Fruit fly (Drosophila melanogaster) whole organism, embryonic: ENCODE data around the gene eIF1.

Source experiments
- ATbp ChIP-seq: fragments of 200-800 bp; sonication (Bioruptor generic); optimal IDR thresholded peaks from 2 replicates; lab custom pipeline; 2017; ENCODE audit warnings: missing biosample characterization, mild to moderate bottlenecking, missing genetic modification characterization, missing genetic modification reagents
- Bteb2 ChIP-seq: fragments of 200-800 bp; sonication (Bioruptor generic); optimal IDR thresholded peaks from 2 replicates; lab custom pipeline; 2016; ENCODE audit warnings: missing biosample characterization, missing genetic modification characterization
- CG10147 ChIP-seq: fragments of 200-800 bp; sonication (Bioruptor generic); optimal IDR thresholded peaks from 2 replicates; lab custom pipeline; 2019; ENCODE audit warnings: missing biosample characterization, mild to moderate bottlenecking, missing genetic modification characterization, moderate library complexity
- CG1024 ChIP-seq: fragments of 200-800 bp; sonication (Bioruptor generic); IDR thresholded peaks from 2 replicates; pipeline ENCODE4 v1.3.6; 2022; ENCODE audit warnings: missing biosample characterization, missing genetic modification characterization
- CG11723 ChIP-seq: fragments of 200-800 bp; sonication (Bioruptor generic); optimal IDR thresholded peaks from 2 replicates; lab custom pipeline; 2017; ENCODE audit warnings: missing biosample characterization, mild to moderate bottlenecking, missing genetic modification characterization
- CG17186 ChIP-seq: fragments of 200-800 bp; sonication (Bioruptor generic); optimal IDR thresholded peaks from 3 replicates; lab custom pipeline; 2017; ENCODE audit warnings: missing biosample characterization, missing genetic modification reagents, missing genetic modification characterization
- CG3065 ChIP-seq: fragments of 200-800 bp; sonication (Bioruptor generic); optimal IDR thresholded peaks from 2 replicates; lab custom pipeline; 2016; ENCODE audit warnings: missing biosample characterization, missing genetic modification characterization
- CG34376 ChIP-seq: fragments of 200-800 bp; sonication (Bioruptor generic); optimal IDR thresholded peaks from 2 replicates; lab custom pipeline; 2018; ENCODE audit warnings: missing biosample characterization, mild to moderate bottlenecking, missing genetic modification characterization
- CG34422 ChIP-seq: fragments of 200-800 bp; sonication (Bioruptor generic); IDR thresholded peaks from 3 replicates; pipeline ENCODE4 v1.3.6; 2022; ENCODE audit warnings: missing biosample characterization, missing genetic modification characterization
- CG3726 ChIP-seq: fragments of 200-800 bp; sonication (Bioruptor generic); IDR thresholded peaks from 3 replicates; pipeline ENCODE4, ENCODE4 v1.3.6; 2022; ENCODE audit warnings: missing biosample characterization, missing genetic modification characterization
- CG3847 ChIP-seq: fragments of 200-800 bp; sonication (Bioruptor generic); IDR thresholded peaks from 2 replicates; pipeline ENCODE4 v1.3.6; 2022; ENCODE audit warnings: missing biosample characterization, missing genetic modification characterization
- CG4617 ChIP-seq: fragments of 200-800 bp; sonication (Bioruptor generic); optimal IDR thresholded peaks from 3 replicates; lab custom pipeline; 2016; ENCODE audit warnings: missing biosample characterization, missing genetic modification characterization, borderline replicate concordance
- CG6854 ChIP-seq: fragments of 200-800 bp; sonication (Bioruptor generic); optimal IDR thresholded peaks from 3 replicates; lab custom pipeline; 2017; ENCODE audit warnings: missing biosample characterization, mild to moderate bottlenecking, missing genetic modification characterization
- CG8359 ChIP-seq: fragments of 200-800 bp; sonication (Bioruptor generic); optimal IDR thresholded peaks from 2 replicates; lab custom pipeline; 2017; ENCODE audit warnings: missing biosample characterization, mild to moderate bottlenecking, missing genetic modification characterization, borderline replicate concordance
- CG9215 ChIP-seq: fragments of 200-800 bp; sonication (Bioruptor generic); IDR thresholded peaks from 2 replicates; pipeline ENCODE4 v1.3.6; 2022; ENCODE audit warnings: missing biosample characterization, missing genetic modification characterization
- CoRest ChIP-seq: fragments of 200-800 bp; sonication (Bioruptor generic); optimal IDR thresholded peaks from 3 replicates; lab custom pipeline; 2018; ENCODE audit warnings: missing biosample characterization, mild to moderate bottlenecking, missing genetic modification characterization, moderate library complexity
- Fer1 ChIP-seq: fragments of 200-800 bp; sonication (Bioruptor generic); optimal IDR thresholded peaks from 2 replicates; lab custom pipeline; 2017; ENCODE audit warnings: missing biosample characterization, mild to moderate bottlenecking, missing genetic modification characterization
- HLH3B ChIP-seq: fragments of 200-800 bp; sonication (Bioruptor generic); IDR thresholded peaks from 2 replicates; pipeline ENCODE4 v1.3.6; 2022; ENCODE audit warnings: missing biosample characterization, missing genetic modification characterization
- HLHmδ ChIP-seq: fragments of 200-800 bp; sonication (Bioruptor generic); optimal IDR thresholded peaks from 2 replicates; lab custom pipeline; 2018; ENCODE audit warnings: missing biosample characterization, mild to moderate bottlenecking, missing genetic modification characterization, moderate library complexity
- Neu2 ChIP-seq: fragments of 200-800 bp; sonication (Bioruptor generic); optimal IDR thresholded peaks from 3 replicates; lab custom pipeline; 2016; ENCODE audit warnings: missing biosample characterization, missing genetic modification characterization, borderline replicate concordance
- Rfx ChIP-seq: fragments of 200-800 bp; sonication (Bioruptor generic); IDR thresholded peaks from 2 replicates; pipeline ENCODE4 v1.3.6; 2022; ENCODE audit warnings: missing biosample characterization, missing genetic modification characterization
- Ssrp ChIP-seq: fragments of 200-800 bp; sonication (Bioruptor generic); optimal IDR thresholded peaks from 2 replicates; lab custom pipeline; 2018; ENCODE audit warnings: missing biosample characterization, mild to moderate bottlenecking, missing genetic modification characterization, moderate library complexity
- bowl ChIP-seq: fragments of 200-800 bp; sonication (Bioruptor generic); IDR thresholded peaks from 2 replicates; pipeline ENCODE4 v1.3.6; 2022; ENCODE audit warnings: missing biosample characterization, missing genetic modification characterization
- bsh ChIP-seq, 2 experiments: fragments of 200-800 bp; sonication (Bioruptor generic); optimal IDR thresholded peaks; 2 replicates each; lab custom pipeline; 2017 to 2018; ENCODE audit warnings: mild to moderate bottlenecking in 2 of 2, missing biosample characterization in 2 of 2, missing genetic modification characterization in 2 of 2, moderate library complexity in 1 of 2
- dan ChIP-seq: fragments of 200-800 bp; sonication (Bioruptor generic); IDR thresholded peaks from 2 replicates; pipeline ENCODE4 v1.3.6; 2022; ENCODE audit warnings: missing biosample characterization, missing genetic modification characterization
- disco-r ChIP-seq: fragments of 200-800 bp; sonication (Bioruptor generic); optimal IDR thresholded peaks from 2 replicates; lab custom pipeline; 2016; ENCODE audit warnings: missing biosample characterization, missing genetic modification characterization
- esg ChIP-seq: fragments of 200-800 bp; sonication (Bioruptor generic); conservative IDR thresholded peaks from 2 replicates; pipeline ENCODE4 v1.3.6; 2022; ENCODE audit warnings: missing biosample characterization, missing genetic modification characterization
- eve ChIP-seq, 2 experiments: fragments of >200 bp; optimal IDR thresholded peaks; 2 replicates each; lab custom pipeline; 2017; ENCODE audit warnings: missing biosample characterization in 2 of 2, missing genetic modification characterization in 2 of 2
- fu2 ChIP-seq: fragments of 200-800 bp; sonication (Bioruptor generic); optimal IDR thresholded peaks from 2 replicates; lab custom pipeline; 2016; ENCODE audit warnings: missing biosample characterization, missing genetic modification characterization
- gsb ChIP-seq: fragments of 200-800 bp; sonication (Bioruptor generic); IDR thresholded peaks from 2 replicates; pipeline ENCODE4 v1.3.6; 2022; ENCODE audit warnings: missing biosample characterization, missing genetic modification characterization
- gt ChIP-seq: fragments of 200-800 bp; sonication (Bioruptor generic); IDR thresholded peaks from 2 replicates; pipeline ENCODE4 v1.3.6; 2022; ENCODE audit warnings: missing biosample characterization, missing genetic modification characterization
- maf-S ChIP-seq: fragments of 200-800 bp; sonication (Bioruptor generic); optimal IDR thresholded peaks from 2 replicates; lab custom pipeline; 2016; ENCODE audit warnings: missing biosample characterization, missing genetic modification characterization
- odd ChIP-seq: fragments of 200-800 bp; sonication (Bioruptor generic); optimal IDR thresholded peaks from 2 replicates; lab custom pipeline; 2017; ENCODE audit warnings: missing biosample characterization, mild to moderate bottlenecking, missing genetic modification characterization
- sob ChIP-seq: fragments of 200-800 bp; sonication (Bioruptor generic); IDR thresholded peaks from 2 replicates; pipeline ENCODE4 v1.3.6; 2022; ENCODE audit warnings: missing biosample characterization, missing genetic modification characterization
- tup ChIP-seq: fragments of 200-800 bp; sonication (Bioruptor generic); optimal IDR thresholded peaks from 2 replicates; lab custom pipeline; 2016; ENCODE audit warnings: missing biosample characterization, mild to moderate bottlenecking, missing genetic modification characterization, moderate library complexity
- wek ChIP-seq: fragments of 200-800 bp; sonication (Bioruptor generic); optimal IDR thresholded peaks from 3 replicates; lab custom pipeline; 2018; ENCODE audit warnings: missing biosample characterization, mild to moderate bottlenecking, missing genetic modification characterization, moderate library complexity
- zfh1 ChIP-seq: fragments of 200-800 bp; sonication (Bioruptor generic); IDR thresholded peaks from 3 replicates; pipeline ENCODE4 v1.3.6; 2022; ENCODE audit warnings: missing biosample characterization, missing genetic modification characterization

Gene eIF1

dm6 chr3L:3179474-3179873 is 43.7 kb upstream of the eIF1 start (continued):
- TF ChIP-seq disco-r (GFP tag; lab: Kevin White, UChicago), result peak; percentile 79
- no peak for TF ChIP-seq CG10147 (GFP tag; lab: Kevin White, UChicago)
- no peak for TF ChIP-seq Neu2 (GFP tag; lab: Kevin White, UChicago)
- TF ChIP-seq CG1024 (GFP tag; lab: Robert Waterston, UW), result peak; percentile 56; the same call in 1 of the 2 replicates
- TF ChIP-seq CG34376 (GFP tag; lab: Kevin White, UChicago), result peak; percentile 59
- TF ChIP-seq CG34422, result peak; percentile 89
- TF ChIP-seq maf-S (GFP tag; lab: Kevin White, UChicago), result peak; percentile 80
- peak; percentile 86 for TF ChIP-seq HLH3B (GFP tag; lab: Robert Waterston, UW)
- peak; percentile 68 for TF ChIP-seq CG3065
- TF ChIP-seq tup (GFP tag; lab: Kevin White, UChicago), result peak; percentile 68

- TF ChIP-seq sob (GFP tag; lab: Robert Waterston, UW) (no peak), fu2 (no peak), CG4617 (GFP tag; lab: Kevin White, UChicago) (no peak), dan (GFP tag; lab: Robert Waterston, UW) (no peak), CG17186 (GFP tag; lab: Kevin White, UChicago) (no peak), zfh1 (GFP tag; lab: Robert Waterston, UW) (no peak), Ssrp (no peak), CG6854 (GFP tag; lab: Kevin White, UChicago) (no peak), eve (GFP tag; optimal IDR thresholded peaks at IDR 0.05; lab: Kevin White, UChicago) (no peak), gt (GFP tag; lab: Robert Waterston, UW) (no peak)
- TF ChIP-seq, all 482 proteins: peak for 0
Observed at dm6 chr3L:3184104-3184503, 39.0 kb upstream of the eIF1 start, which contains the start of gene CG42494. Gene CG42494 (plus strand): TSS chr3L:3184404.

dm6 chr3L:3186364-3186763 is 36.8 kb upstream of the eIF1 start, which contains the start of gene CG32284:
Gene CG32284 (plus strand): TSS chr3L:3186664.
- TF ChIP-seq ATbp, result no peak
- no peak for TF ChIP-seq CG3726 (GFP tag; lab: Robert Waterston, UW)
- TF ChIP-seq CG11723 (GFP tag; lab: Kevin White, UChicago), result no peak
- TF ChIP-seq CG8359 (GFP tag; lab: Kevin White, UChicago), result no peak
- TF ChIP-seq odd (GFP tag; lab: Kevin White, UChicago), result no peak
- TF ChIP-seq CG9215, result no peak
- no peak for TF ChIP-seq Fer1 (GFP tag; lab: Kevin White, UChicago)
- no peak for TF ChIP-seq Bteb2
- no peak for TF ChIP-seq gsb (GFP tag; lab: Robert Waterston, UW)
- TF ChIP-seq wek (GFP tag; lab: Kevin White, UChicago), result no peak
- TF ChIP-seq bsh (GFP tag; optimal IDR thresholded peaks at IDR 0.05; lab: Kevin White, UChicago), result no peak
- TF ChIP-seq HLHmδ (GFP tag; lab: Kevin White, UChicago), result no peak
- TF ChIP-seq esg (GFP tag; lab: Robert Waterston, UW), result no peak
- TF ChIP-seq CG3847 (GFP tag; lab: Robert Waterston, UW), result no peak
- TF ChIP-seq bowl (GFP tag; lab: Robert Waterston, UW), result no peak

- 0 out of 2 replicates have a peak, but pooled peaks have one; percentile 12 for TF ChIP-seq Rfx (GFP tag; lab: Robert Waterston, UW)
- no peak for TF ChIP-seq CoRest
Observed at dm6 chr3L:3187263-3187662, 35.9 kb upstream of the eIF1 start, which contains the start of gene CG14957. Gene CG14957 (plus strand): TSS chr3L:3187563.
